Fruit fly (Drosophila melanogaster): ENCODE measurements around the gene CG44098.

Gene CG44098

DNA sequence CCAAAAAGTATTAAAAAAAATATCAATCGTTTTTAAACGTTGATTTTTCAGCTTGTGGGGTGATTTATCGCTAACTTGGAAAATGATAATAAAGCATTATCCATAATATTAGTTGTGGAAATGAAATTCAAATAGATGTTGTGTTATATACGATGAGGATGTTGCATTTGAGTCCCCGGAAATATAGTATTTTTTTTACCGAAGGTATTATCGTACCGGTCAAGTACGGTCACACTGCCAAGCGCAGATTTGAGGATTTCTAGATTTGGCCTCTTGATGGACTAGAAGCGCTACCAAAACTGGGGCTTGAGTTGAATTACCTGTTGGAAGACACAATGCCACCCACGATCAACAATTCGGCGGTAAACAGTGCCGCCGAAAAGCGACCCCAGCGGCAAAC lies 2.4 kb upstream of the CG44098 start (continued):
- no peak for TF ChIP-seq CG2678 (tag; optimal IDR thresholded peaks at IDR 0.05)
- no peak for TF ChIP-seq Nf-YC (tag; optimal IDR thresholded peaks at IDR 0.05)
- TF ChIP-seq CG30431 (GFP tag; optimal IDR thresholded peaks at IDR 0.05) = no peak
- no peak for TF ChIP-seq CG11723 (GFP tag; optimal IDR thresholded peaks at IDR 0.05)
- no peak for TF ChIP-seq CG10462 (GFP tag; optimal IDR thresholded peaks at IDR 0.05)
- TF ChIP-seq CG15601 (tag; optimal IDR thresholded peaks at IDR 0.05) = no peak
- no peak for TF ChIP-seq CG7987 (GFP tag; optimal IDR thresholded peaks at IDR 0.05)
- no peak for TF ChIP-seq hbn (GFP tag; IDR thresholded peaks at IDR 0.05; ENCODE audit: partially characterized antibody)
- TF ChIP-seq CG1832 (GFP tag; optimal IDR thresholded peaks at IDR 0.05) = no peak
- TF ChIP-seq CG2129 (GFP tag; IDR thresholded peaks at IDR 0.05; ENCODE audit: partially characterized antibody) = no peak
- peak; percentile 27 to 51 for TF ChIP-seq dpn (GFP tag; optimal IDR thresholded peaks at IDR 0.05)
- peak; percentile 18 for TF ChIP-seq NfI (GFP tag; optimal IDR thresholded peaks at IDR 0.05)
- no peak for TF ChIP-seq odd (GFP tag; optimal IDR thresholded peaks at IDR 0.05)
- peak; percentile 19; the same call in 1 of the 2 replicates for TF ChIP-seq esg (GFP tag; conservative IDR thresholded peaks at IDR 0.05)
- no peak for TF ChIP-seq nau (GFP tag; optimal IDR thresholded peaks at IDR 0.05)
- TF ChIP-seq dm (GFP tag; optimal IDR thresholded peaks at IDR 0.05) = no peak
- TF ChIP-seq chif (GFP tag; optimal IDR thresholded peaks at IDR 0.05) = peak; percentile 3 to 37
- TF ChIP-seq CG14014 (GFP tag; IDR thresholded peaks at IDR 0.05) = no peak
- TF ChIP-seq ken (GFP tag; IDR thresholded peaks at IDR 0.05) = peak; percentile 57; the same call in 1 of the 3 replicates
- TF ChIP-seq D19B (GFP tag; optimal IDR thresholded peaks at IDR 0.05) = no peak
- no peak for TF ChIP-seq run (tag; optimal IDR thresholded peaks at IDR 0.05)
- no peak for TF ChIP-seq lov (optimal IDR thresholded peaks at IDR 0.05)
- TF ChIP-seq lov (GFP tag; IDR thresholded peaks at IDR 0.05) = no peak
- TF ChIP-seq CG32767 (GFP tag; IDR thresholded peaks at IDR 0.05) = no peak
- TF ChIP-seq az2 (GFP tag; optimal IDR thresholded peaks at IDR 0.05) = peak; percentile 19
- no peak for TF ChIP-seq CG15011 (GFP tag; optimal IDR thresholded peaks at IDR 0.05)
- TF ChIP-seq CG4424 (GFP tag; optimal IDR thresholded peaks at IDR 0.05) = peak; percentile 20
- no peak for TF ChIP-seq CG10274 (GFP tag; optimal IDR thresholded peaks at IDR 0.05)
- no peak for TF ChIP-seq luna (GFP tag; optimal IDR thresholded peaks at IDR 0.05)
- peak; percentile 80 for TF ChIP-seq CG34422 (GFP tag; IDR thresholded peaks at IDR 0.05)
- TF ChIP-seq CG7745 (tag; optimal IDR thresholded peaks at IDR 0.05) = no peak
- TF ChIP-seq gsb (GFP tag; IDR thresholded peaks at IDR 0.05) = no peak
- peak; percentile 19; the same call in 1 of the 2 replicates for TF ChIP-seq CG14441 (GFP tag; IDR thresholded peaks at IDR 0.05)
- TF ChIP-seq CG31365 (tag; optimal IDR thresholded peaks at IDR 0.05) = no peak
- peak; percentile 38 for TF ChIP-seq Hr3 (GFP tag; optimal IDR thresholded peaks at IDR 0.05)
- no peak for TF ChIP-seq kni (GFP tag; optimal IDR thresholded peaks at IDR 0.05)
- TF ChIP-seq slou (GFP tag; optimal IDR thresholded peaks at IDR 0.05) = no peak
- no peak for TF ChIP-seq Hmx (GFP tag; optimal IDR thresholded peaks at IDR 0.05)
- no peak for TF ChIP-seq Neu2 (GFP tag; optimal IDR thresholded peaks at IDR 0.05; ENCODE audit: borderline replicate concordance)
- peak; percentile 22; the same call in 1 of the 2 replicates for TF ChIP-seq CG10366 (GFP tag; IDR thresholded peaks at IDR 0.05)
- peak; percentile 51 for TF ChIP-seq CG30403 (GFP tag; optimal IDR thresholded peaks at IDR 0.05)
- TF ChIP-seq CG7271 (tag; optimal IDR thresholded peaks at IDR 0.05) = no peak
- no peak for TF ChIP-seq CG43689 (GFP tag; IDR thresholded peaks at IDR 0.05)
- no peak for TF ChIP-seq fd102C (GFP tag; optimal IDR thresholded peaks at IDR 0.05)
- TF ChIP-seq CG15269 (tag; optimal IDR thresholded peaks at IDR 0.05) = no peak
- TF ChIP-seq CG18599 (GFP tag; optimal IDR thresholded peaks at IDR 0.05) = no peak
- no peak for TF ChIP-seq PHDP (tag; optimal IDR thresholded peaks at IDR 0.05)
- TF ChIP-seq zfh2 (GFP tag; optimal IDR thresholded peaks at IDR 0.05) = peak; percentile 37
- peak; percentile 67 for TF ChIP-seq Lhr (GFP tag; optimal IDR thresholded peaks at IDR 0.05)
- TF ChIP-seq Sox102F (GFP tag; optimal IDR thresholded peaks at IDR 0.05) = peak; percentile 47
- no peak for TF ChIP-seq CG31388 (GFP tag; optimal IDR thresholded peaks at IDR 0.05)
